Worm (Caenorhabditis elegans): ENCODE data around the gene Y48A6C.8.

The Y48A6C.8 gene

DNA sequence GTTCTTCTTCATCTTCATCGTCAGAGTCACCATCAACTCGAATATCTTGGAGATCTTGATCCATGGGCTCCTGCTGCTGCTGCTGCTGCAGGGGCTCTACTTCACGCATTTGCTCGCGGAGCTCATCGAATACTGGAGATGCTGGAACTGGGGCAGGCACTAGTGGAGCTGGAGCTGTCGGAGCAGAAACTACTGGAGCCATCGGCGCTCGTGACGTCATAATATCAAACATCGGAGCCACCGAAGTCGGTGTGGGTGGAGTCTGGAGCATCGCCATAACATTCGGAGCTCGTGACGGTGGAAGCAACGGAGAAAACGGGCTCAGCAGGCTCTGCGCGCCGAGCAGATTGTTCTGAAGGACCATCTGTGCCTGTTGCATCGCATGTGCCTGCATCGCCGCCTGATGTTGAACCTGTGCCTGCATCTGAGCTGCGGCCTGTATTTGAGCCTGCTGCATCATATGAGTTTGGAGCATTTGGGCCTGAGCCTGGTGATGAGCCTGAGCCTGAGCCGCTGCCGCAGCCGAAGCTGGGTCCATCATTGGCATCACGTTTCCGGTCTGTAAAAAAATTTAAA lies 48.3 kb upstream of the Y48A6C.8 start (continued):
- TF ChIP-seq nhr-10 (tag; optimal IDR thresholded peaks at IDR 0.05): no peak
- peak; percentile 3 for TF ChIP-seq sdz-12 (GFP tag; optimal IDR thresholded peaks at IDR 0.05)
- no peak for TF ChIP-seq lin-39 (tag; optimal IDR thresholded peaks at IDR 0.05)
- no peak for TF ChIP-seq ZK337.2 (GFP tag; IDR thresholded peaks at IDR 0.05)
- TF ChIP-seq spr-3 (GFP tag; optimal IDR thresholded peaks at IDR 0.05): no peak
- TF ChIP-seq attf-4 (tag; optimal IDR thresholded peaks at IDR 0.05): no peak
- TF ChIP-seq unc-62 (GFP tag; optimal IDR thresholded peaks at IDR 0.05 in 1 of 2): peak in 1 of 2 experiments; percentile 58
- TF ChIP-seq unc-62 (tag; optimal IDR thresholded peaks at IDR 0.05): no peak
- TF ChIP-seq ceh-28 (tag; optimal IDR thresholded peaks at IDR 0.05): no peak
- no peak for TF ChIP-seq pqm-1 (tag; optimal IDR thresholded peaks at IDR 0.05)
- TF ChIP-seq mdt-29 (GFP tag; IDR thresholded peaks at IDR 0.05): no peak
- no peak for TF ChIP-seq daf-12 (tag; optimal IDR thresholded peaks at IDR 0.05)
- no peak for TF ChIP-seq Y75B8A.6 (GFP tag; IDR thresholded peaks at IDR 0.05)
- no peak for TF ChIP-seq ZK546.5 (tag; optimal IDR thresholded peaks at IDR 0.05)
- no peak for TF ChIP-seq F26F4.8 (GFP tag; conservative IDR thresholded peaks at IDR 0.05)
- no peak for TF ChIP-seq ama-1 (optimal IDR thresholded peaks at IDR 0.05)
- no peak for TF ChIP-seq dmd-8 (GFP tag; IDR thresholded peaks at IDR 0.05)
- TF ChIP-seq nhr-41 (GFP tag; IDR thresholded peaks at IDR 0.05): no peak
- no peak for TF ChIP-seq fkh-10 (GFP tag; optimal IDR thresholded peaks at IDR 0.05)
- TF ChIP-seq duxl-1 (tag; optimal IDR thresholded peaks at IDR 0.05; ENCODE audit: poor library complexity): no peak

DNA sequence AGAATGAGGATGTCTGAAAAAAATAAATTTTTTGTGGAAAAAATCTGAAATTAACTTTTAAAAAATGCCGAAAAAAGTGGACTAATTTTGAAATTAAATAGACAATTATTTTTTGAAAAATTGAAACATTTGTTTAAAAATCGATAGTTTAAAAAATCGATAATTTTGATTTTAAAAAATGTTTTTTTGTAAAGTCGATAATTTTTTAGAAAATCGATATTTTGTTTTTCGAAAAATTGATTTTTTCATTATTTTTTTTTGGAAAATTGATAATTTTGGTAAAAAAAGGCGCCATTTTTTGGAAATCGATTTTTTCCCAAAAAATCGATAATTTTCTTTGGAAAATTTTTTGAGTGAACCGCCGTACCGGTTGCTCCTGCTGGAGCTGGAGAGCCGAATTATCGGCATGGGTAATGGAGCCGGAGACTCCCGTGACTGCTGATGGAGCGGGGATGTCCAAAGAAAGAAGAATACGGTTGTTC lies 44.8 kb upstream of the Y48A6C.8 start:
- peak; percentile 75 for TF ChIP-seq ceh-28 (tag; optimal IDR thresholded peaks at IDR 0.05)
- TF ChIP-seq dmd-9 (GFP tag; IDR thresholded peaks at IDR 0.05): no peak

DNA sequence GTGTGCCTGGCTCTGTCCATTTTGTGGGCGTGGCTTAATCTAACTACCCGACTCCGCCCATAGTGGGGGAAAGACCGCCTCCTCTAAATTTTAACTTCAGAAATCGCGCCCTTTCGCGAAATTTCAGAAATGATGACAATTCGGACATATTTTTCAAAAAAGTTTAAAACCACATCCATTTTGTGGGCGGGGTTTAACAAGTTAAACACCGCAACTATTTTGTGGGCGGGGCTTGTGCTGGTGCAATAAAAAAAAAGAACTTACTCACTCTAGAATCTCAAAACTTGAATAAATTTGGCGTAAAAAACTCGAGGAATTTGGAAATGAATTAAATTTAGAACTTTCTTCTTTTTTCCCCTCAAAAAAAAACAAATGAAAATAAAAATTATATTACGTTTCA lies 43.1 kb upstream of the Y48A6C.8 start:
- TF ChIP-seq daf-19 (GFP tag; conservative IDR thresholded peaks at IDR 0.05) (no peak), F49E8.2 (tag; optimal IDR thresholded peaks at IDR 0.05; ENCODE audit: borderline replicate concordance) (no peak), dmd-6 (GFP tag; IDR thresholded peaks at IDR 0.05) (0 out of 2 replicates have a peak, but pooled peaks have one; percentile 11), nhr-10 (tag; optimal IDR thresholded peaks at IDR 0.05) (no peak), attf-4 (tag; optimal IDR thresholded peaks at IDR 0.05) (no peak), lsy-2 (tag; optimal IDR thresholded peaks at IDR 0.05) (no peak), nhr-102 (tag; optimal IDR thresholded peaks at IDR 0.05) (peak; percentile 11), zip-2 (tag; optimal IDR thresholded peaks at IDR 0.05) (no peak), nhr-76 (tag; optimal IDR thresholded peaks at IDR 0.05) (no peak), lin-38 (GFP tag; IDR thresholded peaks at IDR 0.05) (no peak), nhr-237 (tag; optimal IDR thresholded peaks at IDR 0.05) (no peak), hlh-30 (tag; optimal IDR thresholded peaks at IDR 0.05; ENCODE audit: insufficient read depth) (no peak), ztf-7 (tag; optimal IDR thresholded peaks at IDR 0.05) (no peak), daf-12 (tag; optimal IDR thresholded peaks at IDR 0.05) (no peak), zfp-3 (GFP tag; conservative IDR thresholded peaks at IDR 0.05) (no peak), mdt-29 (GFP tag; IDR thresholded peaks at IDR 0.05) (no peak), mxl-2 (GFP tag; conservative IDR thresholded peaks at IDR 0.05) (no peak), spr-1 (tag; optimal IDR thresholded peaks at IDR 0.05) (no peak), ceh-20 (GFP tag; IDR thresholded peaks at IDR 0.05) (no peak), mxl-3 (GFP tag; optimal IDR thresholded peaks at IDR 0.05) (no peak), fkh-10 (GFP tag; optimal IDR thresholded peaks at IDR 0.05) (no peak), jun-1 (tag; optimal IDR thresholded peaks at IDR 0.05) (no peak), nhr-41 (GFP tag; IDR thresholded peaks at IDR 0.05) (no peak), tra-1 (GFP tag; IDR thresholded peaks at IDR 0.05) (peak; percentile 13; the same call in 1 of the 2 replicates), zag-1 (tag; optimal IDR thresholded peaks at IDR 0.05) (no peak), madf-5 (GFP tag; IDR thresholded peaks at IDR 0.05) (no peak), ceh-32 (tag; optimal IDR thresholded peaks at IDR 0.05; ENCODE audit: poor library complexity) (no peak), ZK337.2 (GFP tag; IDR thresholded peaks at IDR 0.05) (no peak), aha-1 (tag) (peak; percentile 4), ceh-44 (GFP tag; IDR thresholded peaks at IDR 0.05) (no peak), nhr-28 (tag; optimal IDR thresholded peaks at IDR 0.05) (no peak), nhr-77 (tag; optimal IDR thresholded peaks at IDR 0.05) (no peak)
